Fruit fly (Drosophila melanogaster): Measurements from ENCODE around the gene FucTB.
A peak's percentile ranks its signal among the peaks of the same experiment; 100 is the strongest.

The FucTB gene

DNA sequence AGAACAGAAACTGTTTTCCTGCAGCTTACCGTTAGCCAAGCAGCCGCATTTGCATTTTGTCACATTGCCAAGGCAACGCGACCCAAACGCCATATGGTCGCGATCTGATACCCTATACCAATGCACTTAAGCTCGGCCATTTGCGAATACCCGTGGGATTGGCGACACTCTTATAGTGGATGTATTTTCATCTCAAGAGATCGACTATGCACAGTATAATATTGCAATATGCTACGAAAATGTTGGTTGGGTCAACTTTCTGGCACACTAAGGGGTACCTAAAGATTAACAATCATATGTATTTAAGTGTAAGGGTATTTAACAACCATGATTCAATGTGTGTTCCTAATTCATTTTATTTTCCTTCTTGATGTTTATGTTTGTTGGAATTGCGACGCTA lies 7.4 kb upstream of the FucTB start (continued):
- no peak for TF ChIP-seq CG13296 (GFP tag; optimal IDR thresholded peaks at IDR 0.05)
- TF ChIP-seq pfk (GFP tag; optimal IDR thresholded peaks at IDR 0.05), result no peak
- no peak for TF ChIP-seq dan (GFP tag; IDR thresholded peaks at IDR 0.05)
- TF ChIP-seq Mes4 (GFP tag; optimal IDR thresholded peaks at IDR 0.05), result no peak
- TF ChIP-seq CG1603 (tag; optimal IDR thresholded peaks at IDR 0.05), result peak; percentile 7
- TF ChIP-seq CG43689 (GFP tag; IDR thresholded peaks at IDR 0.05), result peak; percentile 27; the same call in 1 of the 2 replicates
- no peak for TF ChIP-seq CG9817 (tag; optimal IDR thresholded peaks at IDR 0.05)
- no peak for TF ChIP-seq NK7.1 (GFP tag; optimal IDR thresholded peaks at IDR 0.05)
- no peak for TF ChIP-seq CkIIα-i1 (GFP tag; IDR thresholded peaks at IDR 0.05)
- no peak for TF ChIP-seq CG8478 (optimal IDR thresholded peaks at IDR 0.05)
- peak; percentile 5 for TF ChIP-seq CG15269 (tag; optimal IDR thresholded peaks at IDR 0.05)
- no peak for TF ChIP-seq lilli (GFP tag; optimal IDR thresholded peaks at IDR 0.05)
- TF ChIP-seq chm (GFP tag; IDR thresholded peaks at IDR 0.05), result no peak
- no peak for TF ChIP-seq hbn (GFP tag; IDR thresholded peaks at IDR 0.05; ENCODE audit: partially characterized antibody)
- TF ChIP-seq luna (GFP tag; optimal IDR thresholded peaks at IDR 0.05), result no peak
- peak; percentile 0 for TF ChIP-seq CG9727 (GFP tag; optimal IDR thresholded peaks at IDR 0.05)
- TF ChIP-seq CG4617 (GFP tag; optimal IDR thresholded peaks at IDR 0.05; ENCODE audit: borderline replicate concordance), result no peak
- no peak for TF ChIP-seq ac (GFP tag; optimal IDR thresholded peaks at IDR 0.05)
- TF ChIP-seq dmrt99B (tag; optimal IDR thresholded peaks at IDR 0.05), result peak; percentile 1
- TF ChIP-seq Spps (tag; optimal IDR thresholded peaks at IDR 0.05), result no peak
- no peak for TF ChIP-seq Asciz (GFP tag; optimal IDR thresholded peaks at IDR 0.05)
- TF ChIP-seq CG7839 (tag; optimal IDR thresholded peaks at IDR 0.05), result no peak
- no peak for TF ChIP-seq CG34376 (GFP tag; optimal IDR thresholded peaks at IDR 0.05)
- TF ChIP-seq jigr1 (GFP tag; IDR thresholded peaks at IDR 0.05), result no peak
- TF ChIP-seq tup (GFP tag; optimal IDR thresholded peaks at IDR 0.05), result no peak
- TF ChIP-seq br (optimal IDR thresholded peaks at IDR 0.05), result no peak
- TF ChIP-seq lmd (GFP tag; IDR thresholded peaks at IDR 0.05), result 0 out of 2 replicates have a peak, but pooled peaks have one; percentile 30
- TF ChIP-seq phol (tag; optimal IDR thresholded peaks at IDR 0.05), result peak; percentile 2
- no peak for TF ChIP-seq shn (GFP tag; optimal IDR thresholded peaks at IDR 0.05)
- peak; percentile 14; the same call in 1 of the 2 replicates for TF ChIP-seq CG9932 (GFP tag; IDR thresholded peaks at IDR 0.05)
- TF ChIP-seq slbo (GFP tag; IDR thresholded peaks at IDR 0.05), result peak; percentile 51
- no peak for TF ChIP-seq ro (GFP tag; IDR thresholded peaks at IDR 0.05)
- peak; percentile 53 for TF ChIP-seq row (GFP tag; IDR thresholded peaks at IDR 0.05)
- peak; percentile 17 for TF ChIP-seq CG2120 (GFP tag; optimal IDR thresholded peaks at IDR 0.05)
- no peak for TF ChIP-seq pros (GFP tag; optimal IDR thresholded peaks at IDR 0.05)
- TF ChIP-seq Ets65A (GFP tag), result peak; percentile 81
- TF ChIP-seq twi (tag; optimal IDR thresholded peaks at IDR 0.05), result no peak
- no peak for TF ChIP-seq CG6272 (GFP tag; IDR thresholded peaks at IDR 0.05)
- peak; percentile 4; the same call in 1 of the 2 replicates for TF ChIP-seq Ada2b (GFP tag; IDR thresholded peaks at IDR 0.05)
- no peak for TF ChIP-seq caup (GFP tag; optimal IDR thresholded peaks at IDR 0.05; ENCODE audit: severe bottlenecking)
- TF ChIP-seq ind (GFP tag; optimal IDR thresholded peaks at IDR 0.05), result peak; percentile 0
- TF ChIP-seq org-1 (GFP tag; optimal IDR thresholded peaks at IDR 0.05), result no peak
- TF ChIP-seq tin (GFP tag; optimal IDR thresholded peaks at IDR 0.05), result no peak
- no peak for TF ChIP-seq CG15514 (GFP tag; optimal IDR thresholded peaks at IDR 0.05)
- TF ChIP-seq CG7372 (GFP tag; IDR thresholded peaks at IDR 0.05), result 0 out of 2 replicates have a peak, but pooled peaks have one; percentile 20
- TF ChIP-seq HLH3B (GFP tag; IDR thresholded peaks at IDR 0.05), result 0 out of 2 replicates have a peak, but pooled peaks have one; percentile 19
- peak; percentile 62 for TF ChIP-seq nerfin-1 (tag; optimal IDR thresholded peaks at IDR 0.05)
- no peak for TF ChIP-seq CG8290 (GFP tag; optimal IDR thresholded peaks at IDR 0.05)
- peak in 1 of 2 experiments; percentile 40 for TF ChIP-seq CG8290 (tag; optimal IDR thresholded peaks at IDR 0.05)
- no peak for TF ChIP-seq unpg (GFP tag; optimal IDR thresholded peaks at IDR 0.05)
- no peak for TF ChIP-seq tx (GFP tag; optimal IDR thresholded peaks at IDR 0.05)
- TF ChIP-seq so (GFP tag; IDR thresholded peaks at IDR 0.05), result no peak
- no peak for TF ChIP-seq fd3F (GFP tag; optimal IDR thresholded peaks at IDR 0.05)
